Worm (Caenorhabditis elegans) whole organism, mixed stage, embryonic: ENCODE measurements around the gene Y45F3A.5.

Experiments used
- elt-3 ChIP-seq: fragments of 150-350 bp; optimal IDR thresholded peaks from 2 replicates; lab custom pipeline; 2014; ENCODE audit warnings: missing biosample characterization, missing genetic modification characterization
- lin-32 ChIP-seq: fragments of 200-800 bp; sonication (Bioruptor generic); optimal IDR thresholded peaks from 2 replicates; lab custom pipeline; 2018; ENCODE audit warnings: mild to moderate bottlenecking, missing genetic modification characterization, missing compliant biosample characterization
- nhr-237 ChIP-seq: fragments of 150-350 bp; optimal IDR thresholded peaks from 2 replicates; lab custom pipeline; 2014; ENCODE audit warnings: missing biosample characterization, missing genetic modification characterization
- nhr-28 ChIP-seq: fragments of 150-350 bp; optimal IDR thresholded peaks from 2 replicates; lab custom pipeline; 2014; ENCODE audit warnings: missing biosample characterization, missing genetic modification characterization

DNA sequence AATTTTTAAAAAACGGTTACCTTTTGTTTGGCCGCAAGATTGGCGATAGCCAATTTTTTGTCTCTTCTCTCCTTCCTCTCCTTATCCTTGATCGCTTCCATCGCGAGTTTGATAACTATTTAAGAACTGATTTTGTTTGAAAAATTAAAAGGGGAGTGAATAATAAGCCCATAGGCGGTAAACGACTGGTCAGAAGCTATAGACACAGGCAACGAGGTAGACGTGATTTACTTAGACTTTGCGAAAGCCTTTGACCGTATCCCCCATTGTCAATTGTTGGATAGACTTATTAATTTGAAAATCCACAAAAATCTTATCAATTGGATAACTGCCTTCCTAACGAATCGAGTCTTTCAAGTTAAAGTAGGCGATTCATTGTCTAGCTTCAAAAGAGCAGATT, at the start of gene Y45F3A.5:
- TF ChIP-seq nhr-28 (no peak), elt-3 (tag; lab: Kevin White, UChicago) (no peak), nhr-237 (tag; lab: Kevin White, UChicago) (no peak), lin-32 (no peak)
